Fruit fly (Drosophila melanogaster) whole organism: ENCODE data around the gene baz.

Experiments
- CG8478 ChIP-seq: fragments of >200 bp; optimal IDR thresholded peaks from 2 replicates; lab custom pipeline; 2018; ENCODE audit warnings: inconsistent platforms
- psq ChIP-seq: fragments of >200 bp; optimal IDR thresholded peaks from 2 replicates; lab custom pipeline; 2017
- usp ChIP-seq: fragments of >200 bp; optimal IDR thresholded peaks from 2 replicates; lab custom pipeline; 2017; ENCODE audit warnings: missing biosample characterization, missing genetic modification characterization, mixed read lengths

DNA sequence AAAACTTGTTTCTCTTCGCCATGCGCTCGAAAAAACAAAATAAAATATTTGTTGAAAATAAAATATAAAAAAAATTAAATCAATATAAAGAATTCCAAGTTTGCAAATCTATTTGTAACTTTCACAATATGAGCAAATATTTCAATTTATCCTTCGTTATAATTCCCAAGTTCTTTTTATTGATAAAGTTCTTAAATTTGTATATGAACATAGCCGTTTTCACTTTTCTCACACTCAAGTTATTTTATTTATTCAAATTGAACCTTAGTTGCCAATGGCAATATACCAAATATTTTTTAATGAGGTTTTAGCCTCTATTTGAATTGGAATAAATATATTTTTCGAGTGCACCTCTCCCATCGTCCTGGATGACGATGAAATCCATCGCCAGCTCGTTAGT, 27.1 kb upstream of the baz start:
- TF ChIP-seq psq (lab: Kevin White, UChicago) (no peak), CG8478 (lab: Kevin White, UChicago) (no peak), usp (no peak)
